Fruit fly (Drosophila melanogaster) whole organism, embryonic: ENCODE data around the gene E2f2.
A peak's percentile ranks its signal among the peaks of the same experiment; 100 is the strongest.

Source experiments
- Asciz ChIP-seq: fragments of 200-800 bp; sonication (Bioruptor generic); optimal IDR thresholded peaks from 2 replicates; lab custom pipeline; 2017; ENCODE audit warnings: missing biosample characterization, mild to moderate bottlenecking, missing genetic modification characterization, missing genetic modification reagents
- Atf-2 ChIP-seq: fragments of 200-800 bp; sonication (Bioruptor generic); optimal IDR thresholded peaks from 2 replicates; lab custom pipeline; 2016; ENCODE audit warnings: missing biosample characterization, missing genetic modification characterization
- CG10366 ChIP-seq: fragments of 200-800 bp; sonication (Bioruptor generic); IDR thresholded peaks from 2 replicates; pipeline ENCODE4 v1.3.6; 2022; ENCODE audit warnings: missing biosample characterization, missing genetic modification characterization
- CG10565 ChIP-seq: fragments of 200-800 bp; sonication (Bioruptor generic); optimal IDR thresholded peaks from 3 replicates; lab custom pipeline; 2016; ENCODE audit warnings: missing biosample characterization, mild to moderate bottlenecking, missing genetic modification characterization
- CG11085 ChIP-seq: fragments of 200-800 bp; sonication (Bioruptor generic); IDR thresholded peaks from 2 replicates; pipeline ENCODE4 v1.3.6; 2022; ENCODE audit warnings: missing biosample characterization, missing genetic modification characterization
- CG11695 ChIP-seq: fragments of 200-800 bp; sonication (Bioruptor generic); IDR thresholded peaks from 3 replicates; pipeline ENCODE4 v1.3.6; 2022; ENCODE audit warnings: missing biosample characterization, missing genetic modification characterization
- CG11696 ChIP-seq: fragments of 200-800 bp; sonication (Bioruptor generic); IDR thresholded peaks from 2 replicates; pipeline ENCODE4 v1.3.6; 2022; ENCODE audit warnings: missing biosample characterization, missing genetic modification characterization
- CG14014 ChIP-seq: fragments of 200-800 bp; sonication (Bioruptor generic); IDR thresholded peaks from 2 replicates; pipeline ENCODE4 v1.3.6; 2022; ENCODE audit warnings: missing biosample characterization, missing genetic modification characterization
- CG14710 ChIP-seq: fragments of 200-800 bp; sonication (Bioruptor generic); optimal IDR thresholded peaks from 3 replicates; lab custom pipeline; 2019; ENCODE audit warnings: missing biosample characterization, mild to moderate bottlenecking, missing genetic modification characterization, moderate library complexity
- CG15514 ChIP-seq: fragments of 200-800 bp; sonication (Bioruptor generic); optimal IDR thresholded peaks from 3 replicates; lab custom pipeline; 2017; ENCODE audit warnings: missing biosample characterization, missing genetic modification characterization, mild to moderate bottlenecking, moderate library complexity, missing genetic modification reagents
- CG15601 ChIP-seq: fragments of 200-800 bp; sonication (Bioruptor generic); optimal IDR thresholded peaks from 3 replicates; lab custom pipeline; 2019; ENCODE audit warnings: missing biosample characterization, mild to moderate bottlenecking, missing genetic modification characterization, moderate library complexity
- CG1602 ChIP-seq: fragments of 200-800 bp; sonication (Bioruptor generic); optimal IDR thresholded peaks from 3 replicates; lab custom pipeline; 2016; ENCODE audit warnings: missing biosample characterization, missing genetic modification characterization
- CG18476 ChIP-seq: fragments of 200-800 bp; sonication (Bioruptor generic); optimal IDR thresholded peaks from 2 replicates; lab custom pipeline; 2016; ENCODE audit warnings: missing biosample characterization, mild to moderate bottlenecking, missing genetic modification characterization
- CG18599 ChIP-seq: fragments of 200-800 bp; sonication (Bioruptor generic); optimal IDR thresholded peaks from 3 replicates; lab custom pipeline; 2017; ENCODE audit warnings: missing biosample characterization, missing genetic modification characterization, mild to moderate bottlenecking, moderate library complexity, missing genetic modification reagents
- CG2120 ChIP-seq: fragments of 200-800 bp; sonication (Bioruptor generic); optimal IDR thresholded peaks from 3 replicates; lab custom pipeline; 2016; ENCODE audit warnings: missing biosample characterization, missing genetic modification characterization
- CG31365 ChIP-seq: fragments of 200-800 bp; sonication (Bioruptor generic); optimal IDR thresholded peaks from 2 replicates; lab custom pipeline; 2018; ENCODE audit warnings: missing biosample characterization, mild to moderate bottlenecking, missing genetic modification characterization
- CG31441 ChIP-seq: fragments of 200-800 bp; sonication (Bioruptor generic); IDR thresholded peaks from 2 replicates; pipeline ENCODE4 v1.3.6; 2022; ENCODE audit warnings: missing biosample characterization, missing genetic modification characterization
- CG6272 ChIP-seq: fragments of 200-800 bp; sonication (Bioruptor generic); IDR thresholded peaks from 2 replicates; pipeline ENCODE4 v1.3.6; 2022; ENCODE audit warnings: missing biosample characterization, missing genetic modification characterization
- CG6689 ChIP-seq: fragments of 200-800 bp; sonication (Bioruptor generic); IDR thresholded peaks from 2 replicates; pipeline ENCODE4 v1.3.6; 2022; ENCODE audit warnings: missing biosample characterization, missing genetic modification characterization
- CG6791 ChIP-seq: fragments of 200-800 bp; sonication (Bioruptor generic); IDR thresholded peaks from 3 replicates; pipeline ENCODE4 v1.3.6; 2022; ENCODE audit warnings: missing biosample characterization, missing genetic modification characterization; ENCODE audit not compliant: partially characterized antibody
- CG6813 ChIP-seq: fragments of 200-800 bp; sonication (Bioruptor generic); optimal IDR thresholded peaks from 2 replicates; lab custom pipeline; 2017; ENCODE audit warnings: missing biosample characterization, missing genetic modification characterization, mild to moderate bottlenecking, moderate library complexity, missing genetic modification reagents
- CG7372 ChIP-seq: fragments of 200-800 bp; sonication (Bioruptor generic); IDR thresholded peaks from 2 replicates; pipeline ENCODE4 v1.3.6; 2022; ENCODE audit warnings: missing biosample characterization, missing genetic modification characterization
- CG9609 ChIP-seq: fragments of 200-800 bp; sonication (Bioruptor generic); optimal IDR thresholded peaks from 3 replicates; lab custom pipeline; 2016; ENCODE audit warnings: missing biosample characterization, missing genetic modification characterization
- CG9797 ChIP-seq: fragments of 200-800 bp; sonication (Bioruptor generic); optimal IDR thresholded peaks from 3 replicates; lab custom pipeline; 2018; ENCODE audit warnings: missing biosample characterization, mild to moderate bottlenecking, missing genetic modification characterization
- CG9876 ChIP-seq: fragments of 200-800 bp; sonication (Bioruptor generic); optimal IDR thresholded peaks from 2 replicates; lab custom pipeline; 2016; ENCODE audit warnings: missing biosample characterization, missing genetic modification characterization
- CG9932 ChIP-seq: fragments of 200-800 bp; sonication (Bioruptor generic); IDR thresholded peaks from 2 replicates; pipeline ENCODE4 v1.3.6; 2022; ENCODE audit warnings: missing biosample characterization, missing genetic modification characterization
- Chrac-16 ChIP-seq: fragments of 200-800 bp; sonication (Bioruptor generic); optimal IDR thresholded peaks from 3 replicates; lab custom pipeline; 2016; ENCODE audit warnings: missing biosample characterization, missing genetic modification characterization
- Dll ChIP-seq: fragments of 200-800 bp; sonication (Bioruptor generic); IDR thresholded peaks from 4 replicates; pipeline ENCODE4 v1.3.6; 2022; ENCODE audit warnings: missing biosample characterization, missing genetic modification characterization; ENCODE audit not compliant: partially characterized antibody
- Doc2 ChIP-seq: fragments of 200-800 bp; sonication (Bioruptor generic); IDR thresholded peaks from 2 replicates; pipeline ENCODE4 v1.3.6; 2022; ENCODE audit warnings: missing biosample characterization, missing genetic modification characterization
- Hr39 ChIP-seq: fragments of >200 bp; optimal IDR thresholded peaks from 2 replicates; lab custom pipeline; 2017
- Lhr ChIP-seq: fragments of 200-800 bp; sonication (Bioruptor generic); optimal IDR thresholded peaks from 3 replicates; lab custom pipeline; 2017; ENCODE audit warnings: mild to moderate bottlenecking, missing biosample characterization, missing genetic modification reagents, missing genetic modification characterization
- NfI ChIP-seq: fragments of 200-800 bp; sonication (Bioruptor generic); optimal IDR thresholded peaks from 3 replicates; lab custom pipeline; 2018; ENCODE audit warnings: missing biosample characterization, mild to moderate bottlenecking, missing genetic modification characterization, moderate library complexity
- Pdp1 ChIP-seq, 2 experiments: fragments of 200-800 bp; sonication (Bioruptor generic); optimal IDR thresholded peaks; 3 replicates each; lab custom pipeline; 2016; ENCODE audit warnings: missing biosample characterization in 2 of 2, missing genetic modification characterization in 2 of 2, mild to moderate bottlenecking in 1 of 2, moderate library complexity in 1 of 2
- Spps ChIP-seq: fragments of 200-800 bp; sonication (Bioruptor generic); optimal IDR thresholded peaks from 2 replicates; lab custom pipeline; 2018; ENCODE audit warnings: missing biosample characterization, mild to moderate bottlenecking, missing genetic modification characterization
- Tbp ChIP-seq: fragments of >200 bp; optimal IDR thresholded peaks from 2 replicates; lab custom pipeline; 2018; ENCODE audit warnings: missing biosample characterization, missing genetic modification characterization
- Vsx1 ChIP-seq: fragments of 200-800 bp; sonication (Bioruptor generic); optimal IDR thresholded peaks from 2 replicates; lab custom pipeline; 2017; ENCODE audit warnings: missing biosample characterization, mild to moderate bottlenecking, missing genetic modification characterization, missing genetic modification reagents
- ab ChIP-seq: fragments of 200-800 bp; sonication (Bioruptor generic); optimal IDR thresholded peaks from 2 replicates; lab custom pipeline; 2016; ENCODE audit warnings: missing biosample characterization, missing genetic modification characterization
- cad ChIP-seq: fragments of >200 bp; optimal IDR thresholded peaks from 2 replicates; lab custom pipeline; 2017; ENCODE audit warnings: missing biosample characterization, missing genetic modification characterization
- crc ChIP-seq: fragments of 200-800 bp; sonication (Bioruptor generic); optimal IDR thresholded peaks from 2 replicates; lab custom pipeline; 2016; ENCODE audit warnings: missing biosample characterization, missing genetic modification characterization
- danr ChIP-seq: fragments of 200-800 bp; sonication (Bioruptor generic); IDR thresholded peaks from 2 replicates; pipeline ENCODE4 v1.3.6; 2022; ENCODE audit warnings: missing biosample characterization, missing genetic modification characterization
- dati ChIP-seq: fragments of 200-800 bp; sonication (Bioruptor generic); IDR thresholded peaks from 2 replicates; pipeline ENCODE4 v1.3.6; 2022; ENCODE audit warnings: missing biosample characterization, missing genetic modification characterization
- dysf ChIP-seq: fragments of 200-800 bp; sonication (Bioruptor generic); IDR thresholded peaks from 3 replicates; pipeline ENCODE4 v1.3.6; 2022; ENCODE audit warnings: missing biosample characterization, missing genetic modification characterization
- ems ChIP-seq: fragments of 200-800 bp; sonication (Bioruptor generic); optimal IDR thresholded peaks from 3 replicates; lab custom pipeline; 2016; ENCODE audit warnings: missing biosample characterization, missing genetic modification characterization
- her ChIP-seq: fragments of 200-800 bp; sonication (Bioruptor generic); optimal IDR thresholded peaks from 2 replicates; lab custom pipeline; 2016; ENCODE audit warnings: missing biosample characterization, missing genetic modification characterization
- hth ChIP-seq: fragments of >200 bp; optimal IDR thresholded peaks from 2 replicates; lab custom pipeline; 2017; ENCODE audit warnings: inconsistent platforms
- jigr1 ChIP-seq: fragments of 200-800 bp; sonication (Bioruptor generic); IDR thresholded peaks from 3 replicates; pipeline ENCODE4 v1.3.6; 2022; ENCODE audit warnings: missing biosample characterization, missing genetic modification characterization
- mld ChIP-seq: fragments of 200-800 bp; sonication (Bioruptor generic); IDR thresholded peaks from 3 replicates; pipeline ENCODE4 v1.3.6; 2022; ENCODE audit warnings: missing biosample characterization, missing genetic modification characterization; ENCODE audit not compliant: partially characterized antibody
- odd ChIP-seq: fragments of 200-800 bp; sonication (Bioruptor generic); optimal IDR thresholded peaks from 2 replicates; lab custom pipeline; 2017; ENCODE audit warnings: missing biosample characterization, mild to moderate bottlenecking, missing genetic modification characterization
- onecut ChIP-seq: fragments of 200-800 bp; sonication (Bioruptor generic); IDR thresholded peaks from 2 replicates; pipeline ENCODE4 v1.3.6; 2022; ENCODE audit warnings: missing biosample characterization, missing genetic modification characterization
- phol ChIP-seq: fragments of 200-800 bp; sonication (Bioruptor generic); optimal IDR thresholded peaks from 3 replicates; lab custom pipeline; 2018; ENCODE audit warnings: missing biosample characterization, mild to moderate bottlenecking, missing genetic modification characterization, moderate library complexity
- sens ChIP-seq: fragments of 200-800 bp; sonication (Bioruptor generic); peaks from one replicate; lab custom pipeline; 2016; ENCODE audit warnings: missing biosample characterization, missing genetic modification characterization
- tio ChIP-seq: fragments of 200-800 bp; sonication (Bioruptor generic); optimal IDR thresholded peaks from 2 replicates; lab custom pipeline; 2017; ENCODE audit warnings: missing biosample characterization, missing genetic modification characterization, inconsistent platforms

Gene E2f2

DNA sequence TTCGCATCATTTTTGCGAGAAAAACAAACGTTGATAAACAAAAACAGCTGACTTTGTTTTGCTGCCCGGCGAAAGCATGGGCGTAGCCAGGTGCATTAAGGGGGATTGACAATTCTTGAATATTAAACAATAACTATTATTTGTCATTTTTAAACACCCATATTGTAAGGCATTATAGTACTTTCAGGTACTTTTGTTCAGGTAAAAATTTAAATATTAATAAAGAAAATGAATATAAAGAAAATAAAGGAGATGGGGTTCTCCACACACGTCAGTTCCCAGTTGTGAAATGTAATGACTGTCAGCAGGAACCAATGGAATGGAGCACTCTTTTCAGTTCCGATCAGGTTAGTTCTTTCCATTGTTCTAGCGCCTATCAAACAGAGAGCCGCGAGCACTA lies 2.0 kb upstream of the E2f2 start, which contains the start of the genes Coq3 and Pld3 (continued):
- TF ChIP-seq cad (GFP tag; lab: Kevin White, UChicago), result no peak
- peak; percentile 93 for TF ChIP-seq CG18599
- TF ChIP-seq CG14710 (tag; lab: Kevin White, UChicago), result peak; percentile 77
- TF ChIP-seq CG11696, result peak; percentile 66; the same call in 1 of the 2 replicates
- TF ChIP-seq dysf, result peak; percentile 82
- TF ChIP-seq Atf-2, result peak; percentile 35
- TF ChIP-seq CG9932, result peak; percentile 80
- TF ChIP-seq phol (tag; lab: Kevin White, UChicago), result peak; percentile 84
- peak; percentile 68 for TF ChIP-seq CG6813 (GFP tag; lab: Kevin White, UChicago)
- TF ChIP-seq CG18476, result peak; percentile 75
- TF ChIP-seq dati (GFP tag; lab: Robert Waterston, UW), result peak; percentile 71
- TF ChIP-seq CG11085 (GFP tag; lab: Robert Waterston, UW), result peak; percentile 29; the same call in 1 of the 2 replicates
- peak; percentile 92 for TF ChIP-seq CG31441 (GFP tag; lab: Robert Waterston, UW)
- peak; percentile 73 for TF ChIP-seq CG15601
- TF ChIP-seq Asciz (GFP tag; lab: Kevin White, UChicago), result peak; percentile 80
- no peak for TF ChIP-seq CG9797 (GFP tag; lab: Kevin White, UChicago)
- TF ChIP-seq Hr39 (lab: Kevin White, UChicago), result no peak
- TF ChIP-seq NfI (GFP tag; lab: Kevin White, UChicago), result peak; percentile 84
- peak; percentile 55 to 66 for TF ChIP-seq Pdp1 (GFP tag; optimal IDR thresholded peaks at IDR 0.05; lab: Kevin White, UChicago)
- peak; percentile 58 for TF ChIP-seq Spps
- TF ChIP-seq CG14014 (GFP tag; lab: Robert Waterston, UW), result peak; percentile 81
- 0 out of 2 replicates have a peak, but pooled peaks have one; percentile 28 for TF ChIP-seq CG7372 (GFP tag; lab: Robert Waterston, UW)
- TF ChIP-seq CG15514 (GFP tag; lab: Kevin White, UChicago), result peak; percentile 97
- peak; percentile 67 for TF ChIP-seq her (GFP tag; lab: Kevin White, UChicago)
- TF ChIP-seq crc (GFP tag; lab: Kevin White, UChicago), result peak; percentile 38
- peak; percentile 85 for TF ChIP-seq CG11695 (GFP tag; lab: Robert Waterston, UW)
- TF ChIP-seq mld (GFP tag; lab: Robert Waterston, UW), result no peak
- peak; percentile 96 for TF ChIP-seq sens (GFP tag; lab: Kevin White, UChicago)
- peak; percentile 71 for TF ChIP-seq CG9609 (GFP tag; lab: Kevin White, UChicago)
- TF ChIP-seq ems, result peak; percentile 71
- TF ChIP-seq CG9876 (GFP tag; lab: Kevin White, UChicago), result peak; percentile 1
- TF ChIP-seq Doc2 (GFP tag; lab: Robert Waterston, UW), result no peak
- peak; percentile 72 for TF ChIP-seq CG1602 (GFP tag; lab: Kevin White, UChicago)
- no peak for TF ChIP-seq CG6791 (GFP tag; lab: Robert Waterston, UW)
- TF ChIP-seq Dll (GFP tag; lab: Robert Waterston, UW), result no peak
- peak; percentile 9 for TF ChIP-seq CG31365 (tag; lab: Kevin White, UChicago)
- peak; percentile 91 for TF ChIP-seq CG2120 (GFP tag; lab: Kevin White, UChicago)
- TF ChIP-seq danr, result peak; percentile 56; the same call in 1 of the 2 replicates
- peak; percentile 82 for TF ChIP-seq CG6689 (GFP tag; lab: Robert Waterston, UW)
- TF ChIP-seq Lhr (GFP tag; lab: Kevin White, UChicago), result peak; percentile 36
- TF ChIP-seq ab, result peak; percentile 30
- no peak for TF ChIP-seq hth (lab: Kevin White, UChicago)
- TF ChIP-seq odd (GFP tag; lab: Kevin White, UChicago), result peak; percentile 77
- TF ChIP-seq Chrac-16 (GFP tag; lab: Kevin White, UChicago), result peak; percentile 76
- peak; percentile 69 for TF ChIP-seq CG10366 (GFP tag; lab: Robert Waterston, UW)
- peak; percentile 61 for TF ChIP-seq onecut (GFP tag; lab: Robert Waterston, UW)
- TF ChIP-seq Tbp (GFP tag; lab: Kevin White, UChicago), result no peak
- TF ChIP-seq Vsx1 (GFP tag; lab: Kevin White, UChicago), result no peak
- TF ChIP-seq tio, result peak; percentile 77
- TF ChIP-seq jigr1 (GFP tag; lab: Robert Waterston, UW), result no peak
- 0 out of 2 replicates have a peak, but pooled peaks have one; percentile 44 for TF ChIP-seq CG6272 (GFP tag; lab: Robert Waterston, UW)
- TF ChIP-seq CG10565 (GFP tag; lab: Kevin White, UChicago), result no peak
